Fruit fly (Drosophila melanogaster): ENCODE results near the gene Cdk2.
A peak's percentile ranks its signal among the peaks of the same experiment; 100 is the strongest.

The Cdk2 gene

dm6 chr3R:20735405-20735804, at the start of gene Cdk2 (continued):
- no peak for TF ChIP-seq Fer2 (tag; optimal IDR thresholded peaks at IDR 0.05)
- TF ChIP-seq oc (tag; optimal IDR thresholded peaks at IDR 0.05), result no peak
- no peak for TF ChIP-seq CG1024 (GFP tag; IDR thresholded peaks at IDR 0.05)
- no peak for TF ChIP-seq Hand (GFP tag; optimal IDR thresholded peaks at IDR 0.05)
- TF ChIP-seq CG4707 (GFP tag; optimal IDR thresholded peaks at IDR 0.05), result no peak
- TF ChIP-seq run (tag; optimal IDR thresholded peaks at IDR 0.05), result no peak
- TF ChIP-seq CG2129 (GFP tag; IDR thresholded peaks at IDR 0.05; ENCODE audit: partially characterized antibody), result peak; percentile 74
- no peak for TF ChIP-seq az2 (GFP tag; optimal IDR thresholded peaks at IDR 0.05)
- TF ChIP-seq CG30431 (GFP tag; optimal IDR thresholded peaks at IDR 0.05), result no peak
- no peak for TF ChIP-seq disco-r (GFP tag; optimal IDR thresholded peaks at IDR 0.05)
- peak; percentile 88 for TF ChIP-seq vnd (GFP tag; IDR thresholded peaks at IDR 0.05; ENCODE audit: partially characterized antibody)
- TF ChIP-seq stc (GFP tag; IDR thresholded peaks at IDR 0.05), result no peak
- TF ChIP-seq CG12155 (GFP tag; optimal IDR thresholded peaks at IDR 0.05), result peak; percentile 2
- no peak for TF ChIP-seq D19B (GFP tag; optimal IDR thresholded peaks at IDR 0.05)
- TF ChIP-seq Hmr (GFP tag; optimal IDR thresholded peaks at IDR 0.05), result no peak
- TF ChIP-seq BEAF-32 (GFP tag; optimal IDR thresholded peaks at IDR 0.05), result peak; percentile 89
- TF ChIP-seq inv (GFP tag; IDR thresholded peaks at IDR 0.05; ENCODE audit: partially characterized antibody), result peak; percentile 88
- TF ChIP-seq z (GFP tag; IDR thresholded peaks at IDR 0.05), result no peak
- TF ChIP-seq Meics (GFP tag; optimal IDR thresholded peaks at IDR 0.05), result no peak
- peak; percentile 7 for TF ChIP-seq zfh2 (GFP tag; optimal IDR thresholded peaks at IDR 0.05)
- no peak for TF ChIP-seq Bdp1 (GFP tag; optimal IDR thresholded peaks at IDR 0.05)
- TF ChIP-seq CG34422 (GFP tag; IDR thresholded peaks at IDR 0.05), result peak; percentile 73; the same call in 1 of the 3 replicates
- TF ChIP-seq Lpt (GFP tag; optimal IDR thresholded peaks at IDR 0.05), result no peak
- TF ChIP-seq Six4 (GFP tag; optimal IDR thresholded peaks at IDR 0.05), result no peak
- peak; percentile 90 for TF ChIP-seq Dll (GFP tag; IDR thresholded peaks at IDR 0.05; ENCODE audit: partially characterized antibody)
- TF ChIP-seq CG6683 (GFP tag; optimal IDR thresholded peaks at IDR 0.05), result no peak
- TF ChIP-seq CG5180 (GFP tag; optimal IDR thresholded peaks at IDR 0.05), result no peak
- TF ChIP-seq ci (GFP tag; IDR thresholded peaks at IDR 0.05), result no peak
- no peak for TF ChIP-seq CG4360 (GFP tag; IDR thresholded peaks at IDR 0.05)
- no peak for TF ChIP-seq btn (GFP tag; optimal IDR thresholded peaks at IDR 0.05)
- no peak for TF ChIP-seq Atf3 (GFP tag; optimal IDR thresholded peaks at IDR 0.05)
- peak; percentile 82 for TF ChIP-seq CTCF (GFP tag; optimal IDR thresholded peaks at IDR 0.05)
- TF ChIP-seq CG9932 (GFP tag; IDR thresholded peaks at IDR 0.05), result peak; percentile 74
- TF ChIP-seq Rfx (GFP tag; IDR thresholded peaks at IDR 0.05), result peak; percentile 46; the same call in 1 of the 2 replicates
- TF ChIP-seq Poxn (GFP tag; IDR thresholded peaks at IDR 0.05), result no peak
- peak; percentile 12 for TF ChIP-seq Antp (GFP tag; optimal IDR thresholded peaks at IDR 0.05)
- TF ChIP-seq zfh1 (GFP tag; IDR thresholded peaks at IDR 0.05), result no peak
- no peak for TF ChIP-seq Atf6 (GFP tag; IDR thresholded peaks at IDR 0.05)
- no peak for TF ChIP-seq CG15601 (tag; optimal IDR thresholded peaks at IDR 0.05)
- no peak for TF ChIP-seq chif (GFP tag; optimal IDR thresholded peaks at IDR 0.05)
- TF ChIP-seq CG12391 (tag; optimal IDR thresholded peaks at IDR 0.05), result peak; percentile 24
- TF ChIP-seq CG7839 (tag; optimal IDR thresholded peaks at IDR 0.05), result no peak
- TF ChIP-seq Opbp (GFP tag; IDR thresholded peaks at IDR 0.05; ENCODE audit: partially characterized antibody), result peak; percentile 95
- TF ChIP-seq HmgZ (tag; optimal IDR thresholded peaks at IDR 0.05), result peak; percentile 37
- peak; percentile 1 for TF ChIP-seq pum (GFP tag; optimal IDR thresholded peaks at IDR 0.05)
- peak; percentile 85 for TF ChIP-seq Ets97D (GFP tag; optimal IDR thresholded peaks at IDR 0.05)
- peak; percentile 80 for TF ChIP-seq E2f2 (GFP tag; IDR thresholded peaks at IDR 0.05)
- TF ChIP-seq row (GFP tag; IDR thresholded peaks at IDR 0.05), result peak; percentile 86
- no peak for TF ChIP-seq CG14667 (GFP tag; IDR thresholded peaks at IDR 0.05)
- TF ChIP-seq CG4424 (GFP tag; optimal IDR thresholded peaks at IDR 0.05), result no peak
- no peak for TF ChIP-seq PHDP (tag; optimal IDR thresholded peaks at IDR 0.05)
- TF ChIP-seq CG11723 (GFP tag; optimal IDR thresholded peaks at IDR 0.05), result no peak

All from whole organism, embryonic.